Fruit fly (Drosophila melanogaster): ENCODE results near the gene CG5250.

The CG5250 gene

dm6 chr3R:19228080-19228479, 996 bp downstream of the CG5250 start, which contains the start of gene CG11703:
Gene CG11703 (minus strand): TSS chr3R:19228180.
- TF ChIP-seq usp (GFP tag; optimal IDR thresholded peaks at IDR 0.05) (no peak), pan (optimal IDR thresholded peaks at IDR 0.05) (no peak), CG8478 (optimal IDR thresholded peaks at IDR 0.05) (no peak), EcR (GFP tag; optimal IDR thresholded peaks at IDR 0.05) (no peak), psq (optimal IDR thresholded peaks at IDR 0.05) (no peak), Dll (optimal IDR thresholded peaks at IDR 0.05) (no peak)

dm6 chr3R:19226137-19226873, 2.8 kb downstream of the CG5250 start, which contains the start of gene vib:
Gene vib (minus strand): TSS chr3R:19226651.
- no peak for TF ChIP-seq usp (GFP tag; optimal IDR thresholded peaks at IDR 0.05)
- TF ChIP-seq pan (optimal IDR thresholded peaks at IDR 0.05), result no peak
- no peak for TF ChIP-seq Dll (optimal IDR thresholded peaks at IDR 0.05)
- no peak for TF ChIP-seq psq (optimal IDR thresholded peaks at IDR 0.05)
- no peak for TF ChIP-seq CG8478 (optimal IDR thresholded peaks at IDR 0.05)
- TF ChIP-seq EcR (GFP tag; optimal IDR thresholded peaks at IDR 0.05), result no peak

dm6 chr3R:19225446-19225955, 3.6 kb downstream of the CG5250 start:
- TF ChIP-seq Dll (optimal IDR thresholded peaks at IDR 0.05) (peak; percentile 50), pan (optimal IDR thresholded peaks at IDR 0.05) (no peak)

- no peak for TF ChIP-seq usp (GFP tag; optimal IDR thresholded peaks at IDR 0.05)
- no peak for TF ChIP-seq psq (optimal IDR thresholded peaks at IDR 0.05)
- TF ChIP-seq EcR (GFP tag; optimal IDR thresholded peaks at IDR 0.05), result no peak
- no peak for TF ChIP-seq Dll (optimal IDR thresholded peaks at IDR 0.05)
- no peak for TF ChIP-seq CG8478 (optimal IDR thresholded peaks at IDR 0.05)
- TF ChIP-seq pan (optimal IDR thresholded peaks at IDR 0.05), result no peak
Observed at dm6 chr3R:19223369-19223768, 5.7 kb downstream of the CG5250 start.

dm6 chr3R:19221350-19221749, 7.7 kb downstream of the CG5250 start:
- TF ChIP-seq EcR (GFP tag; optimal IDR thresholded peaks at IDR 0.05), result no peak
- no peak for TF ChIP-seq psq (optimal IDR thresholded peaks at IDR 0.05)
- TF ChIP-seq Dll (optimal IDR thresholded peaks at IDR 0.05), result no peak
- TF ChIP-seq usp (GFP tag; optimal IDR thresholded peaks at IDR 0.05), result no peak
- TF ChIP-seq CG8478 (optimal IDR thresholded peaks at IDR 0.05), result no peak
- TF ChIP-seq pan (optimal IDR thresholded peaks at IDR 0.05), result no peak

dm6 chr3R:19212545-19213176, 16.4 kb downstream of the CG5250 start:
- no peak for TF ChIP-seq EcR (GFP tag; optimal IDR thresholded peaks at IDR 0.05)
- TF ChIP-seq CG8478 (optimal IDR thresholded peaks at IDR 0.05), result no peak
- no peak for TF ChIP-seq pan (optimal IDR thresholded peaks at IDR 0.05)
- no peak for TF ChIP-seq psq (optimal IDR thresholded peaks at IDR 0.05)
- TF ChIP-seq usp (GFP tag; optimal IDR thresholded peaks at IDR 0.05), result no peak
- no peak for TF ChIP-seq Dll (optimal IDR thresholded peaks at IDR 0.05)

- TF ChIP-seq psq (optimal IDR thresholded peaks at IDR 0.05), result no peak
- no peak for TF ChIP-seq Dll (optimal IDR thresholded peaks at IDR 0.05)
- no peak for TF ChIP-seq usp (GFP tag; optimal IDR thresholded peaks at IDR 0.05)
- no peak for TF ChIP-seq pan (optimal IDR thresholded peaks at IDR 0.05)
- no peak for TF ChIP-seq CG8478 (optimal IDR thresholded peaks at IDR 0.05)
- no peak for TF ChIP-seq EcR (GFP tag; optimal IDR thresholded peaks at IDR 0.05)
Observed at dm6 chr3R:19211778-19212177, 17.3 kb downstream of the CG5250 start, which contains the start of gene cry. Gene cry (plus strand): TSS chr3R:19212154.

- TF ChIP-seq psq (optimal IDR thresholded peaks at IDR 0.05) (no peak), pan (optimal IDR thresholded peaks at IDR 0.05) (no peak), usp (GFP tag; optimal IDR thresholded peaks at IDR 0.05) (no peak), EcR (GFP tag; optimal IDR thresholded peaks at IDR 0.05) (no peak)
Observed at dm6 chr3R:19190020-19190419, 39.1 kb downstream of the CG5250 start.

- TF ChIP-seq Dll (optimal IDR thresholded peaks at IDR 0.05) (no peak), usp (GFP tag; optimal IDR thresholded peaks at IDR 0.05) (no peak)
Observed at dm6 chr3R:19187717-19188149, 41.3 kb downstream of the CG5250 start.

- no peak for TF ChIP-seq CG8478 (optimal IDR thresholded peaks at IDR 0.05)
- no peak for TF ChIP-seq psq (optimal IDR thresholded peaks at IDR 0.05)
- no peak for TF ChIP-seq usp (GFP tag; optimal IDR thresholded peaks at IDR 0.05)
- TF ChIP-seq pan (optimal IDR thresholded peaks at IDR 0.05), result no peak
- no peak for TF ChIP-seq Dll (optimal IDR thresholded peaks at IDR 0.05)
- no peak for TF ChIP-seq EcR (GFP tag; optimal IDR thresholded peaks at IDR 0.05)
Observed at dm6 chr3R:19182848-19183247, 46.2 kb downstream of the CG5250 start.

- no peak for TF ChIP-seq CG8478 (optimal IDR thresholded peaks at IDR 0.05)
- no peak for TF ChIP-seq pan (optimal IDR thresholded peaks at IDR 0.05)
- TF ChIP-seq psq (optimal IDR thresholded peaks at IDR 0.05), result no peak
- no peak for TF ChIP-seq EcR (GFP tag; optimal IDR thresholded peaks at IDR 0.05)
- TF ChIP-seq Dll (optimal IDR thresholded peaks at IDR 0.05), result no peak
- TF ChIP-seq usp (GFP tag; optimal IDR thresholded peaks at IDR 0.05), result no peak
Observed at dm6 chr3R:19181214-19181613, 47.9 kb downstream of the CG5250 start.

- TF ChIP-seq Dll (optimal IDR thresholded peaks at IDR 0.05) (no peak), pan (optimal IDR thresholded peaks at IDR 0.05) (no peak), psq (optimal IDR thresholded peaks at IDR 0.05) (no peak), usp (GFP tag; optimal IDR thresholded peaks at IDR 0.05) (no peak), CG8478 (optimal IDR thresholded peaks at IDR 0.05) (no peak), EcR (GFP tag; optimal IDR thresholded peaks at IDR 0.05) (no peak)
Observed at dm6 chr3R:19180263-19180893, 48.7 kb downstream of the CG5250 start, which contains the start of the genes CG5555 and myd. Gene CG5555 (minus strand): TSS chr3R:19180538. Gene myd (plus strand): TSS chr3R:19180659.
